Worm (Caenorhabditis elegans): Measurements from ENCODE around the gene F17C11.12.

F17C11.12 gene

DNA sequence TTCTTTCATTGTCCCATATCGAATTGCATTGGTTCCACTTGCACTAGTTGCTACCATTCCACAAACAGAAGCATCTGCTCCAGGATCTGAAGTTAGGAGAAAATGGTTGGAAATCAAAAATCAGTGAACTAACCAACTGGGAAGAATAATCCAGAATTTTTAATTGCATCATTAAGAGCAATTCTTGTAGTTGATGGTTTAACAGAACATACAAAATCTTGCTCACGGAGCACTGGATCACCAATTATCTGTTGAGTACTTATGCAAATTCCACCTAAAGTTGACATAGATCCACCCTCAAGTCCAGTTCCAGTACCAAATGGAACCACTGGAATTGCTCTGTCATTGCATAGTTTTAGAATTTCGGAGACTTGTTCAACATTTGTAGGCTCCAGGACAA is 46.9 kb downstream of the F17C11.12 start:
- TF ChIP-seq fkh-6 (tag; optimal IDR thresholded peaks at IDR 0.05), result no peak
- TF ChIP-seq lin-11 (tag; optimal IDR thresholded peaks at IDR 0.05), result no peak
- no peak for TF ChIP-seq K09A11.1 (tag; optimal IDR thresholded peaks at IDR 0.05; ENCODE audit: insufficient read depth)
- TF ChIP-seq sdc-2 (tag; optimal IDR thresholded peaks at IDR 0.05), result no peak
- no peak for TF ChIP-seq che-1 (tag; optimal IDR thresholded peaks at IDR 0.05)
- TF ChIP-seq tbx-7 (tag; optimal IDR thresholded peaks at IDR 0.05), result no peak
- no peak for TF ChIP-seq C38D4.7 (GFP tag; optimal IDR thresholded peaks at IDR 0.05)
- no peak for TF ChIP-seq elt-4 (tag; optimal IDR thresholded peaks at IDR 0.05)
- no peak for TF ChIP-seq ama-1 (optimal IDR thresholded peaks at IDR 0.05)
- TF ChIP-seq ref-2 (tag; optimal IDR thresholded peaks at IDR 0.05), result no peak
- no peak for TF ChIP-seq ceh-48 (tag; optimal IDR thresholded peaks at IDR 0.05)
- no peak for TF ChIP-seq ceh-6 (GFP tag; optimal IDR thresholded peaks at IDR 0.05)
- no peak for TF ChIP-seq fax-1 (tag; optimal IDR thresholded peaks at IDR 0.05)
- no peak for TF ChIP-seq ceh-45 (GFP tag; IDR thresholded peaks at IDR 0.05)
- no peak for TF ChIP-seq nhr-232 (tag; optimal IDR thresholded peaks at IDR 0.05)
- no peak for TF ChIP-seq eyg-1 (tag; optimal IDR thresholded peaks at IDR 0.05)
- no peak for TF ChIP-seq unc-3 (GFP tag; conservative IDR thresholded peaks at IDR 0.05)
- no peak for TF ChIP-seq unc-3 (tag; optimal IDR thresholded peaks at IDR 0.05)
- no peak for TF ChIP-seq syd-9 (tag; optimal IDR thresholded peaks at IDR 0.05)
- no peak for TF ChIP-seq unc-42 (tag; optimal IDR thresholded peaks at IDR 0.05)

DNA sequence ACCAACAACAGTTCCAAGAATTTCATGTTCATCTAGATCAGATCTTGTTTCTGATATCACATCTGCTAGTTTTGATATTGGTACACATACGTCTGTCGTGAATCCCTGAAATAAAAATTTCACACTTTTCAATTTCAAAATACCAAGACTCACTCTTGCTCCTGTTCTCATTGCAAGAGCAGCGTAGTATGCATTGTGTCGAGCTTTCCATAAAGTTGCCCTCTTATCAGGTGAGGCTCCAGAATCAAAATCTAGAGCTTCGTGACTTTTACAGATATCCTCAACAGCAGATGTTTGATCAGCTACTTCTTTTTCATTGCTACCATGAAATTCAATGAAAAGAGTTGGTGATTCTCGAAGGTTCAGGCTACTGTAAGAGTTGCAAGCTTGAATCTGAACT is 47.7 kb downstream of the F17C11.12 start, which contains the start of gene F32D8.11:
Gene F32D8.11 (minus strand): TSS at position 101 of the 400 bp plus-strand sequence.
- TF ChIP-seq ceh-30 (tag; optimal IDR thresholded peaks at IDR 0.05), result no peak
- TF ChIP-seq sox-4 (tag; optimal IDR thresholded peaks at IDR 0.05), result no peak
- no peak for TF ChIP-seq zip-5 (tag; optimal IDR thresholded peaks at IDR 0.05)
- TF ChIP-seq mec-3 (tag; optimal IDR thresholded peaks at IDR 0.05; ENCODE audit: borderline replicate concordance), result no peak
- TF ChIP-seq lim-6 (tag; optimal IDR thresholded peaks at IDR 0.05), result no peak

DNA sequence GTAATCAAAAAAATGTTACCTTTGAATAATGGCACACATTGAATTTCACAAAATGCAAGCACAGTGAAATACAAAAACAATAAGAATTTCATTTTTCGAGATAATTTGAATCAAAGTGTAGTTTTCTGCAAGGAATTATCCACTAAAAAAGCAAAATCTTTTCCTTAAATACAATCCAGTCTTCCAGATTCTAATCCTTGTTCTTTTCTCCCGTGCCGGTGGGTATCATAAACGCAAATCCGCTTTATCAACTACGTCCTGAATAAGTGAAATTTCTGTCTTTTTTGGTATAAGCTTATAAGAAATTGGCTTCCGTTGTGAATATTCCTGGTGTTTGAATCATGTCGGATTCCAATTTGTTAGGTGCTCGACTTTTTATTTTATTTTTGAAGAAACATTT is 48.6 kb downstream of the F17C11.12 start:
- TF ChIP-seq elt-4 (tag; optimal IDR thresholded peaks at IDR 0.05) (no peak), tbx-2 (tag; optimal IDR thresholded peaks at IDR 0.05) (no peak), mec-3 (tag; optimal IDR thresholded peaks at IDR 0.05; ENCODE audit: borderline replicate concordance) (no peak), C08G9.2 (tag; optimal IDR thresholded peaks at IDR 0.05) (no peak), pat-9 (tag; optimal IDR thresholded peaks at IDR 0.05) (no peak), unc-42 (tag; optimal IDR thresholded peaks at IDR 0.05) (no peak), lin-11 (tag; optimal IDR thresholded peaks at IDR 0.05) (no peak), ceh-14 (tag; optimal IDR thresholded peaks at IDR 0.05) (no peak), syd-9 (tag; optimal IDR thresholded peaks at IDR 0.05) (no peak), pqm-1 (tag; optimal IDR thresholded peaks at IDR 0.05) (no peak), F13H6.1 (tag; optimal IDR thresholded peaks at IDR 0.05) (no peak), ahr-1 (tag; optimal IDR thresholded peaks at IDR 0.05) (no peak), K09A11.1 (tag; optimal IDR thresholded peaks at IDR 0.05; ENCODE audit: insufficient read depth) (no peak), dmd-4 (tag; optimal IDR thresholded peaks at IDR 0.05; ENCODE audit: borderline replicate concordance) (no peak), fkh-6 (tag; optimal IDR thresholded peaks at IDR 0.05) (no peak), madf-2 (tag; optimal IDR thresholded peaks at IDR 0.05) (no peak), C38D4.7 (GFP tag; optimal IDR thresholded peaks at IDR 0.05) (no peak), rnt-1 (tag; optimal IDR thresholded peaks at IDR 0.05) (no peak)

DNA sequence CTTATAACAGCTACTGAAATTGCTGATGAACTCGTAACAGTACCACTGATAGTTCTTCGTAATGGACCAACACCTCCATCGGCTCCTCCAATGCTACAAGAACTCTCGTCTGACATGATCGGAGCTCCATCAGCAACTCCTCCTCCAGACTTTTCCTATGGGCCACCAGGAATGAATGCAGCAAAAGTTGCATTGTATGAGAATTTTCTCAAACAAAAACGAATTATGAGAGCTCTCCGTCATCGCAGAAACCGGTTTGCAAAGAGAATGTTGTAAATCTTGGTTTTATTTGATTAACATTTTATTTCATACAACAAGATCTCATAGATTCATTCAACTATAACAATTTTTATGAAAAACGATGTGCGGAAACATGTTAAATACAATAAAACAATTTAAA is 49.2 kb downstream of the F17C11.12 start:
- TF ChIP-seq pat-9 (tag; optimal IDR thresholded peaks at IDR 0.05), result no peak
- no peak for TF ChIP-seq ceh-19 (GFP tag; optimal IDR thresholded peaks at IDR 0.05)
- TF ChIP-seq tbx-7 (tag; optimal IDR thresholded peaks at IDR 0.05), result no peak
- TF ChIP-seq C08G9.2 (tag; optimal IDR thresholded peaks at IDR 0.05), result no peak
- no peak for TF ChIP-seq ceh-34 (tag; optimal IDR thresholded peaks at IDR 0.05)
- no peak for TF ChIP-seq elt-2 (tag; optimal IDR thresholded peaks at IDR 0.05)
- no peak for TF ChIP-seq eyg-1 (tag; optimal IDR thresholded peaks at IDR 0.05)
- no peak for TF ChIP-seq unc-55 (GFP tag; optimal IDR thresholded peaks at IDR 0.05)
- TF ChIP-seq madf-2 (tag; optimal IDR thresholded peaks at IDR 0.05), result no peak

Measured in whole organism, late embryonic.